Worm (Caenorhabditis elegans) whole organism, L1 larva: ENCODE results near the gene btbd-10.
"Not testable (repeated sequence)": the region's sequence is repeated elsewhere in the genome, so short reads cannot be mapped to it uniquely, and the experiment has no call there.

Experiments
- C04F5.9 ChIP-seq: sonication (generic microtip); optimal IDR thresholded peaks from 2 replicates; lab custom pipeline; 2016; ENCODE audit warnings: missing genetic modification characterization, missing compliant biosample characterization
- F16B12.6 ChIP-seq: fragments of 150-350 bp; optimal IDR thresholded peaks from 2 replicates; lab custom pipeline; 2014; ENCODE audit warnings: missing biosample characterization, missing genetic modification characterization
- Y116A8C.19 ChIP-seq: sonication (generic microtip); optimal IDR thresholded peaks from 2 replicates; lab custom pipeline; 2016; ENCODE audit warnings: missing compliant biosample characterization, missing genetic modification characterization, borderline replicate concordance
- aly-2 ChIP-seq: fragments of 150-350 bp; optimal IDR thresholded peaks from 2 replicates; lab custom pipeline; 2014; ENCODE audit warnings: missing biosample characterization, missing genetic modification characterization
- ama-1 ChIP-seq: fragments of 150-350 bp; optimal IDR thresholded peaks from 2 replicates; lab custom pipeline; 2014
- blmp-1 ChIP-seq: fragments of 150-350 bp; optimal IDR thresholded peaks from 2 replicates; lab custom pipeline; 2014; ENCODE audit warnings: missing biosample characterization, missing genetic modification characterization
- ceh-63 ChIP-seq: fragments of 200-800 bp; sonication (Bioruptor generic); optimal IDR thresholded peaks from 2 replicates; lab custom pipeline; 2018; ENCODE audit warnings: mild to moderate bottlenecking, missing genetic modification characterization, missing compliant biosample characterization
- ceh-8 ChIP-seq: fragments of 200-800 bp; sonication (Bioruptor generic); optimal IDR thresholded peaks from 2 replicates; lab custom pipeline; 2018; ENCODE audit warnings: mild to moderate bottlenecking, missing genetic modification characterization, moderate library complexity, missing compliant biosample characterization
- ceh-82 ChIP-seq, 3 experiments: fragments of 150-350 bp in 1 of 3; sonication (generic microtip) in 2 of 3; optimal IDR thresholded peaks; 2 replicates each; lab custom pipeline; 2014 to 2017; ENCODE audit warnings: missing biosample characterization in 3 of 3, missing genetic modification characterization in 3 of 3
- ceh-88 ChIP-seq: fragments of 200-800 bp; sonication (Bioruptor generic); IDR thresholded peaks from 2 replicates; pipeline ENCODE4 v1.3.6; 2022; ENCODE audit warnings: missing genetic modification characterization, missing compliant biosample characterization
- ceh-90 ChIP-seq: sonication (generic microtip); optimal IDR thresholded peaks from 2 replicates; lab custom pipeline; 2016; ENCODE audit warnings: missing genetic modification characterization, missing compliant biosample characterization
- ces-1 ChIP-seq: fragments of 150-350 bp; optimal IDR thresholded peaks from 2 replicates; lab custom pipeline; 2014; ENCODE audit warnings: missing biosample characterization, missing genetic modification reagents, missing genetic modification characterization
- dpl-1 ChIP-seq, 3 experiments: fragments of 150-350 bp in 2 of 3; sonication (generic microtip) in 1 of 3; optimal IDR thresholded peaks; 2 replicates each; lab custom pipeline; 2014 to 2017; ENCODE audit warnings: missing biosample characterization in 3 of 3, missing genetic modification characterization in 3 of 3, missing genetic modification reagents in 3 of 3
- efl-1 ChIP-seq, 4 experiments: fragments of 150-350 bp; optimal IDR thresholded peaks in 3 of 4; peaks in 1 of 4; 1 replicate in 1 of 4; 2 replicates in 3 of 4; lab custom pipeline; 2014; ENCODE audit warnings: missing biosample characterization in 2 of 4, missing genetic modification characterization in 2 of 4, missing genetic modification reagents in 2 of 4
- egl-27 ChIP-seq, 2 experiments: fragments of 150-350 bp in 1 of 2; sonication (generic microtip); optimal IDR thresholded peaks; 3 replicates each; lab custom pipeline; 2017 to 2018; ENCODE audit warnings: missing biosample characterization in 2 of 2, missing genetic modification characterization in 2 of 2, missing genetic modification reagents in 2 of 2
- elt-2 ChIP-seq: sonication (generic microtip); optimal IDR thresholded peaks from 2 replicates; lab custom pipeline; 2016; ENCODE audit warnings: missing genetic modification characterization, mild to moderate bottlenecking, inconsistent platforms, missing compliant biosample characterization, missing genetic modification reagents
- elt-3 ChIP-seq, 6 experiments: fragments of 150-350 bp in 1 of 6; sonication (generic microtip); optimal IDR thresholded peaks; 2 replicates each; lab custom pipeline; 2017 to 2018; ENCODE audit warnings: missing biosample characterization in 6 of 6, missing genetic modification characterization in 6 of 6, inconsistent platforms in 1 of 6
- grh-1 ChIP-seq: fragments of 200-800 bp; sonication (Bioruptor generic); IDR thresholded peaks from 2 replicates; pipeline ENCODE4 v1.3.6; 2022; ENCODE audit warnings: missing genetic modification reagents, missing genetic modification characterization, missing compliant biosample characterization
- hpl-2 ChIP-seq: fragments of 150-350 bp; optimal IDR thresholded peaks from 2 replicates; lab custom pipeline; 2014; ENCODE audit warnings: missing biosample characterization, missing genetic modification reagents, missing genetic modification characterization
- lin-14 ChIP-seq: fragments of 200-800 bp; sonication (Bioruptor generic); optimal IDR thresholded peaks from 2 replicates; lab custom pipeline; 2018; ENCODE audit warnings: mild to moderate bottlenecking, missing genetic modification characterization, moderate library complexity, missing compliant biosample characterization
- lin-15B ChIP-seq: fragments of 150-350 bp; sonication (generic microtip); optimal IDR thresholded peaks from 3 replicates; lab custom pipeline; 2014; ENCODE audit warnings: missing biosample characterization, missing genetic modification characterization
- lin-39 ChIP-seq: fragments of 150-350 bp; optimal IDR thresholded peaks from 2 replicates; lab custom pipeline; 2014; ENCODE audit warnings: missing biosample characterization, missing genetic modification reagents, missing genetic modification characterization
- lsy-2 ChIP-seq, 2 experiments: fragments of 150-350 bp; optimal IDR thresholded peaks; 2 replicates each; lab custom pipeline; 2014; ENCODE audit warnings: missing biosample characterization in 2 of 2, missing genetic modification characterization in 2 of 2
- mdl-1 ChIP-seq, 2 experiments: fragments of 150-350 bp; optimal IDR thresholded peaks; 2 replicates each; lab custom pipeline; 2014 to 2017; ENCODE audit warnings: missing biosample characterization in 2 of 2, missing genetic modification characterization in 2 of 2, inconsistent platforms in 1 of 2
- mef-2 ChIP-seq: fragments of 150-350 bp; optimal IDR thresholded peaks from 2 replicates; lab custom pipeline; 2014; ENCODE audit warnings: missing biosample characterization, missing genetic modification characterization
- mep-1 ChIP-seq: fragments of 150-350 bp; optimal IDR thresholded peaks from 2 replicates; lab custom pipeline; 2014; ENCODE audit warnings: missing biosample characterization, missing genetic modification characterization
- nhr-20 ChIP-seq: sonication (generic microtip); optimal IDR thresholded peaks from 2 replicates; lab custom pipeline; 2016; ENCODE audit warnings: mild to moderate bottlenecking, missing genetic modification characterization, missing compliant biosample characterization
- nhr-237 ChIP-seq: fragments of 150-350 bp; optimal IDR thresholded peaks from 2 replicates; lab custom pipeline; 2014; ENCODE audit warnings: missing biosample characterization, missing genetic modification characterization
- nhr-47 ChIP-seq: sonication (generic microtip); optimal IDR thresholded peaks from 2 replicates; lab custom pipeline; 2016; ENCODE audit warnings: mild to moderate bottlenecking, missing genetic modification characterization, moderate library complexity, missing compliant biosample characterization
- nhr-71 ChIP-seq: sonication (generic microtip); optimal IDR thresholded peaks from 2 replicates; lab custom pipeline; 2016; ENCODE audit warnings: mild to moderate bottlenecking, missing genetic modification characterization, moderate library complexity, missing compliant biosample characterization
- nhr-77 ChIP-seq: fragments of 150-350 bp; optimal IDR thresholded peaks from 2 replicates; lab custom pipeline; 2014; ENCODE audit warnings: missing biosample characterization, missing genetic modification characterization
- nhr-84 ChIP-seq: sonication (generic microtip); optimal IDR thresholded peaks from 2 replicates; lab custom pipeline; 2017; ENCODE audit warnings: missing biosample characterization, missing genetic modification characterization
- nhr-85 ChIP-seq: sonication (generic microtip); peaks from one replicate; lab custom pipeline; 2016; ENCODE audit warnings: missing genetic modification characterization, inconsistent platforms, missing compliant biosample characterization
- rnt-1 ChIP-seq: sonication (generic microtip); optimal IDR thresholded peaks from 2 replicates; lab custom pipeline; 2016; ENCODE audit warnings: mild to moderate bottlenecking, missing genetic modification characterization, moderate library complexity, missing compliant biosample characterization
- skn-1 ChIP-seq: fragments of 150-350 bp; optimal IDR thresholded peaks from 2 replicates; lab custom pipeline; 2014; ENCODE audit warnings: missing biosample characterization, missing genetic modification characterization
- snpc-4 ChIP-seq: fragments of 150-350 bp; optimal IDR thresholded peaks from 2 replicates; lab custom pipeline; 2014; ENCODE audit warnings: missing biosample characterization, missing genetic modification characterization
- snu-23 ChIP-seq: sonication (generic microtip); optimal IDR thresholded peaks from 2 replicates; lab custom pipeline; 2016; ENCODE audit warnings: missing genetic modification characterization, missing compliant biosample characterization
- sptf-1 ChIP-seq: fragments of 150-350 bp; optimal IDR thresholded peaks from 2 replicates; lab custom pipeline; 2014; ENCODE audit warnings: missing biosample characterization, missing genetic modification characterization
- swsn-7 ChIP-seq: sonication (generic microtip); optimal IDR thresholded peaks from 2 replicates; lab custom pipeline; 2016; ENCODE audit warnings: missing genetic modification characterization, missing compliant biosample characterization
- unc-130 ChIP-seq: fragments of 150-350 bp; optimal IDR thresholded peaks from 2 replicates; lab custom pipeline; 2017; ENCODE audit warnings: missing biosample characterization, missing genetic modification characterization, inconsistent platforms
- unc-30 ChIP-seq: sonication (generic microtip); optimal IDR thresholded peaks from 2 replicates; lab custom pipeline; 2017; ENCODE audit warnings: missing biosample characterization, missing genetic modification characterization
- unc-86 ChIP-seq: sonication (generic microtip); optimal IDR thresholded peaks from 2 replicates; lab custom pipeline; 2016; ENCODE audit warnings: missing genetic modification characterization, missing compliant biosample characterization
- unc-98 ChIP-seq: fragments of 200-800 bp; sonication (Bioruptor generic); IDR thresholded peaks from 2 replicates; pipeline ENCODE4 v1.3.6; 2022; ENCODE audit warnings: missing genetic modification characterization, missing compliant biosample characterization
- vab-15 ChIP-seq: sonication (generic microtip); optimal IDR thresholded peaks from 2 replicates; lab custom pipeline; 2017; ENCODE audit warnings: missing genotype, mild to moderate bottlenecking, missing genetic modification characterization, missing compliant biosample characterization
- xbp-1 ChIP-seq: sonication (generic microtip); optimal IDR thresholded peaks from 2 replicates; lab custom pipeline; 2016; ENCODE audit warnings: missing genetic modification characterization, missing compliant biosample characterization

btbd-10 gene

ce11 chrII:4891012-4891775 is 13.6 kb upstream of the btbd-10 start, which contains the start of gene gst-9 (continued):
- TF ChIP-seq skn-1 (tag; lab: Kevin White, UChicago) (peak; percentile 37), sptf-1 (tag; lab: Kevin White, UChicago) (no peak), grh-1 (GFP tag; lab: Robert Waterston, UW) (no peak)

- no peak for TF ChIP-seq nhr-77 (tag; lab: Kevin White, UChicago)
- no peak for TF ChIP-seq ces-1 (GFP tag; lab: Kevin White, UChicago)
- TF ChIP-seq mef-2 (tag; lab: Kevin White, UChicago): no peak
- TF ChIP-seq unc-130: no peak
- no peak for TF ChIP-seq vab-15 (tag; lab: Kevin White, UChicago)
- TF ChIP-seq nhr-237: no peak
- TF ChIP-seq mep-1 (tag; lab: Kevin White, UChicago): no peak
- no peak for TF ChIP-seq swsn-7 (tag; lab: Kevin White, UChicago)
- TF ChIP-seq lin-15B: no peak
- TF ChIP-seq lin-39: no peak
- TF ChIP-seq elt-2: no peak
- no peak for TF ChIP-seq grh-1 (GFP tag; lab: Robert Waterston, UW)
- no peak for TF ChIP-seq F16B12.6
- TF ChIP-seq rnt-1: no peak
- no peak for TF ChIP-seq egl-27 (tag; optimal IDR thresholded peaks at IDR 0.05; lab: Kevin White, UChicago)
- no peak for TF ChIP-seq elt-3 (tag; optimal IDR thresholded peaks at IDR 0.05; lab: Kevin White, UChicago)
- TF ChIP-seq ceh-90 (tag; lab: Kevin White, UChicago): no peak
- TF ChIP-seq nhr-84: no peak
These were observed 12.2 kb upstream of the btbd-10 start, which contains the start of gene msp-33 for ce11 chrII:4892594-4892993. msp-33 (minus strand) TSS chrII:4892694.

DNA sequence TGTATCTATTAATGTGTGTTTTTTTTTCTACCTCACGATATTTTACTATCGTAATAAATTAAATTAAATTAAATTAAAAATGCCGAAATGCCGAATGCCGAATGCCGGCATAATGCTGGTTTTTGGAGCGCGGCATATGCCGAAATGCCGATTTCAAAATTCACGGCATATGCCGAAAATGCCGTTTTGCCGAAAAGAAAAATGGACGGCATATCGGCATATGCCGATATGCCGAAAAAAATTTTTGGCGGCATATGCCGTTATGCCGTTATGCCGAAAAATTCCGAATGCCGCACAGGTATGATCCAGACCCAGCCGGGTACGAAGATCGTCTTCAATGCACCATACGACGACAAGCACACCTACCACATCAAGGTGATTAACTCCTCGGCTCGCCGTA is 6.3 kb upstream of the btbd-10 start, which contains the start of gene msp-32:
msp-32 (plus strand) TSS at position 301 of the 400 bp plus-strand sequence.
- not testable (repeated sequence) for TF ChIP-seq mdl-1 (tag; optimal IDR thresholded peaks at IDR 0.05; lab: Kevin White, UChicago); nhr-71; hpl-2 (GFP tag; lab: Kevin White, UChicago)

ce11 chrII:4902035-4902434 is 2.8 kb upstream of the btbd-10 start, which contains the start of gene R05F9.9:
R05F9.9 (minus strand) TSS chrII:4902100.
- no peak for TF ChIP-seq C04F5.9 (tag; lab: Kevin White, UChicago)
- no peak for TF ChIP-seq snpc-4 (tag; lab: Kevin White, UChicago)
- no peak for TF ChIP-seq unc-98 (GFP tag; lab: Robert Waterston, UW)
- no peak for TF ChIP-seq elt-3 (tag; optimal IDR thresholded peaks at IDR 0.05; lab: Kevin White, UChicago)
- no peak for TF ChIP-seq F16B12.6
- no peak for TF ChIP-seq nhr-84
- TF ChIP-seq lsy-2 (tag; optimal IDR thresholded peaks at IDR 0.05; lab: Kevin White, UChicago): peak; percentile 43 to 54
- TF ChIP-seq mep-1 (tag; lab: Kevin White, UChicago): peak; percentile 62
- peak; percentile 39 to 49 for TF ChIP-seq efl-1 (optimal IDR thresholded peaks at IDR 0.05; lab: Kevin White, UChicago)
- peak; percentile 66 to 93 for TF ChIP-seq efl-1 (GFP tag; optimal IDR thresholded peaks at IDR 0.05 in 1 of 2; lab: Kevin White, UChicago)
- no peak for TF ChIP-seq ceh-88
- no peak for TF ChIP-seq unc-30
- no peak for TF ChIP-seq ceh-8 (GFP tag; lab: Kevin White, UChicago)
- TF ChIP-seq ceh-82 (tag; optimal IDR thresholded peaks at IDR 0.05; lab: Kevin White, UChicago): peak in 1 of 3 experiments; percentile 40
- no peak for TF ChIP-seq sptf-1 (tag; lab: Kevin White, UChicago)
- TF ChIP-seq ceh-63 (GFP tag; lab: Kevin White, UChicago): no peak
- TF ChIP-seq xbp-1: peak; percentile 7
- TF ChIP-seq snu-23 (GFP tag; lab: Kevin White, UChicago): peak; percentile 48
- TF ChIP-seq nhr-47: peak; percentile 3
- peak; percentile 63 for TF ChIP-seq nhr-85 (tag; lab: Kevin White, UChicago)
- no peak for TF ChIP-seq egl-27 (tag; optimal IDR thresholded peaks at IDR 0.05; lab: Kevin White, UChicago)
- TF ChIP-seq elt-2: peak; percentile 71
- peak; percentile 25 for TF ChIP-seq lin-14
- no peak for TF ChIP-seq Y116A8C.19 (tag; lab: Kevin White, UChicago)
- peak; percentile 52 for TF ChIP-seq nhr-71
- no peak for TF ChIP-seq unc-86
- TF ChIP-seq dpl-1 (GFP tag; optimal IDR thresholded peaks at IDR 0.05; lab: Kevin White, UChicago): peak; percentile 24 to 73 (median 28)
- TF ChIP-seq blmp-1 (tag; lab: Kevin White, UChicago): peak; percentile 37
- peak; percentile 1 for TF ChIP-seq nhr-20 (tag; lab: Kevin White, UChicago)
- peak; percentile 61 for TF ChIP-seq ama-1 (lab: Kevin White, UChicago)
- TF ChIP-seq rnt-1: peak; percentile 8
- TF ChIP-seq skn-1 (tag; lab: Kevin White, UChicago): peak; percentile 35
- no peak for TF ChIP-seq nhr-237
- TF ChIP-seq aly-2 (tag; lab: Kevin White, UChicago): peak; percentile 24
